Worm (Caenorhabditis elegans): ENCODE results near the gene C29E4.12.

C29E4.12 gene

ce11 chrIII:7892333-7892732 is 48.6 kb upstream of the C29E4.12 start:
- TF ChIP-seq madf-8 (GFP tag; conservative IDR thresholded peaks at IDR 0.05) (no peak), egl-18 (GFP tag; IDR thresholded peaks at IDR 0.05) (no peak), snpc-3.4 (tag; optimal IDR thresholded peaks at IDR 0.05) (no peak), mcd-1 (GFP tag; IDR thresholded peaks at IDR 0.05) (no peak), zim-3 (tag; optimal IDR thresholded peaks at IDR 0.05) (no peak), B0261.1 (tag; optimal IDR thresholded peaks at IDR 0.05) (no peak), hrde-1 (tag; optimal IDR thresholded peaks at IDR 0.05; ENCODE audit: borderline replicate concordance) (no peak), aptf-2 (GFP tag; conservative IDR thresholded peaks at IDR 0.05) (no peak), snpc-1.1 (tag; optimal IDR thresholded peaks at IDR 0.05; ENCODE audit: insufficient read depth) (no peak), fkh-3 (tag; optimal IDR thresholded peaks at IDR 0.05) (no peak), rec-8 (tag; optimal IDR thresholded peaks at IDR 0.05) (no peak), attf-6 (GFP tag; IDR thresholded peaks at IDR 0.05) (no peak), cebp-2 (GFP tag; IDR thresholded peaks at IDR 0.05) (no peak), nhr-120 (GFP tag; IDR thresholded peaks at IDR 0.05) (no peak), F22D6.2 (tag; optimal IDR thresholded peaks at IDR 0.05) (no peak), tbx-9 (tag; optimal IDR thresholded peaks at IDR 0.05; ENCODE audit: borderline replicate concordance) (no peak), hsf-1 (GFP tag; IDR thresholded peaks at IDR 0.05) (no peak), snpc-4 (GFP tag; optimal IDR thresholded peaks at IDR 0.05) (no peak), snpc-4 (tag; optimal IDR thresholded peaks at IDR 0.05) (no peak), madf-3 (GFP tag; IDR thresholded peaks at IDR 0.05) (no peak)

- TF ChIP-seq tbp1 (GFP tag; optimal IDR thresholded peaks at IDR 0.05) = no peak
- no peak for TF ChIP-seq rpc-1 (optimal IDR thresholded peaks at IDR 0.05)
- no peak for TF ChIP-seq rpc-1 (tag; optimal IDR thresholded peaks at IDR 0.05)
- no peak for TF ChIP-seq madf-3 (GFP tag; IDR thresholded peaks at IDR 0.05)
- no peak for TF ChIP-seq nhr-80 (tag; optimal IDR thresholded peaks at IDR 0.05)
- TF ChIP-seq let-526 (GFP tag; IDR thresholded peaks at IDR 0.05) = no peak
- TF ChIP-seq nfya-2 (GFP tag; IDR thresholded peaks at IDR 0.05) = no peak
- TF ChIP-seq T26A5.8 (tag; optimal IDR thresholded peaks at IDR 0.05) = no peak
- peak; percentile 55; the same call in 1 of the 2 replicates for TF ChIP-seq ceh-91 (GFP tag; IDR thresholded peaks at IDR 0.05)
- TF ChIP-seq C06A6.2 (GFP tag; conservative IDR thresholded peaks at IDR 0.05) = no peak
- peak; percentile 43; the same call in 1 of the 2 replicates for TF ChIP-seq hmg-1.2 (GFP tag; IDR thresholded peaks at IDR 0.05)
- no peak for TF ChIP-seq lir-1 (GFP tag; conservative IDR thresholded peaks at IDR 0.05)
- no peak for TF ChIP-seq lin-40 (tag; optimal IDR thresholded peaks at IDR 0.05)
- no peak for TF ChIP-seq T07F8.4 (tag; optimal IDR thresholded peaks at IDR 0.05)
- TF ChIP-seq F33H1.4 (GFP tag; IDR thresholded peaks at IDR 0.05) = 0 out of 2 replicates have a peak, but pooled peaks have one; percentile 14
- TF ChIP-seq F22D6.2 (tag; optimal IDR thresholded peaks at IDR 0.05) = no peak
- TF ChIP-seq D2030.7 (GFP tag; IDR thresholded peaks at IDR 0.05) = no peak
- TF ChIP-seq lsl-1 (GFP tag; optimal IDR thresholded peaks at IDR 0.05) = peak; percentile 85
- TF ChIP-seq ztf-6 (GFP tag; IDR thresholded peaks at IDR 0.05) = no peak
- no peak for TF ChIP-seq akir-1 (GFP tag; optimal IDR thresholded peaks at IDR 0.05)
Measured at ce11 chrIII:7893224-7893623, 47.7 kb upstream of the C29E4.12 start.

ce11 chrIII:7894724-7895123 is 46.2 kb upstream of the C29E4.12 start, which contains the start of gene ZK688.4:
Gene ZK688.4 (plus strand): TSS chrIII:7895024.
- no peak for TF ChIP-seq ztf-18 (tag; optimal IDR thresholded peaks at IDR 0.05)
- TF ChIP-seq die-1 (tag; optimal IDR thresholded peaks at IDR 0.05) = no peak
- TF ChIP-seq attf-5 (GFP tag; optimal IDR thresholded peaks at IDR 0.05) = no peak
- TF ChIP-seq snpc-1.3 (tag; optimal IDR thresholded peaks at IDR 0.05; ENCODE audit: insufficient read depth) = no peak
- no peak for TF ChIP-seq ztf-26 (tag; optimal IDR thresholded peaks at IDR 0.05)
- TF ChIP-seq mxl-1 (tag; optimal IDR thresholded peaks at IDR 0.05) = no peak
- TF ChIP-seq snpc-1.1 (tag; optimal IDR thresholded peaks at IDR 0.05; ENCODE audit: insufficient read depth) = no peak
- TF ChIP-seq ztf-28 (GFP tag; IDR thresholded peaks at IDR 0.05) = no peak
- TF ChIP-seq bed-1 (GFP tag; IDR thresholded peaks at IDR 0.05) = no peak
- TF ChIP-seq madf-6 (GFP tag; IDR thresholded peaks at IDR 0.05) = no peak
- TF ChIP-seq ztf-3 (GFP tag; optimal IDR thresholded peaks at IDR 0.05) = no peak
- no peak for TF ChIP-seq tbp1 (GFP tag; optimal IDR thresholded peaks at IDR 0.05)
- TF ChIP-seq Y79H2A.3 (GFP tag; conservative IDR thresholded peaks at IDR 0.05) = no peak
- no peak for TF ChIP-seq aptf-2 (GFP tag; conservative IDR thresholded peaks at IDR 0.05)

All from whole organism, young adult.